Worm (Caenorhabditis elegans) whole organism, mixed stage, embryonic: ENCODE data around the gene nep-12.

Experiments
- M03D4.4 ChIP-seq: sonication (generic microtip); optimal IDR thresholded peaks from 2 replicates; lab custom pipeline; 2017; ENCODE audit warnings: mild to moderate bottlenecking, missing genetic modification characterization, missing compliant biosample characterization
- bed-3 ChIP-seq: fragments of 200-800 bp; sonication (Bioruptor generic); optimal IDR thresholded peaks from 3 replicates; lab custom pipeline; 2018; ENCODE audit warnings: mild to moderate bottlenecking, missing genetic modification characterization, moderate library complexity, missing compliant biosample characterization
- blmp-1 ChIP-seq: fragments of 150-350 bp; optimal IDR thresholded peaks from 2 replicates; lab custom pipeline; 2014; ENCODE audit warnings: missing biosample characterization, missing genetic modification characterization
- ceh-39 ChIP-seq: fragments of 150-350 bp; optimal IDR thresholded peaks from 2 replicates; lab custom pipeline; 2014; ENCODE audit warnings: missing biosample characterization, missing genetic modification characterization
- ceh-43 ChIP-seq: fragments of 200-800 bp; sonication (Bioruptor generic); optimal IDR thresholded peaks from 2 replicates; lab custom pipeline; 2018; ENCODE audit warnings: mild to moderate bottlenecking, missing genetic modification characterization, moderate library complexity, missing compliant biosample characterization
- ceh-83 ChIP-seq: fragments of 200-800 bp; sonication (Bioruptor generic); optimal IDR thresholded peaks from 2 replicates; lab custom pipeline; 2018; ENCODE audit warnings: mild to moderate bottlenecking, missing genetic modification characterization, missing compliant biosample characterization
- drap-1 ChIP-seq: fragments of 200-800 bp; sonication (Bioruptor generic); optimal IDR thresholded peaks from 3 replicates; lab custom pipeline; 2018; ENCODE audit warnings: mild to moderate bottlenecking, missing genetic modification characterization, missing compliant biosample characterization
- elt-1 ChIP-seq: sonication (generic microtip); optimal IDR thresholded peaks from 2 replicates; lab custom pipeline; 2017; ENCODE audit warnings: missing genetic modification characterization, mild to moderate bottlenecking, missing compliant biosample characterization, antibody characterized with exemption, moderate library complexity, borderline replicate concordance; ENCODE audit not compliant: insufficient read depth
- elt-3 ChIP-seq: fragments of 150-350 bp; optimal IDR thresholded peaks from 2 replicates; lab custom pipeline; 2014; ENCODE audit warnings: missing biosample characterization, missing genetic modification characterization
- ham-2 ChIP-seq: fragments of 200-800 bp; sonication (Bioruptor generic); optimal IDR thresholded peaks from 2 replicates; lab custom pipeline; 2018; ENCODE audit warnings: mild to moderate bottlenecking, missing genetic modification characterization, missing compliant biosample characterization
- hlh-1 ChIP-seq: fragments of 150-350 bp; optimal IDR thresholded peaks from 2 replicates; lab custom pipeline; 2014; ENCODE audit warnings: missing biosample characterization, missing genetic modification reagents, missing genetic modification characterization
- lin-13 ChIP-seq: fragments of 150-350 bp; optimal IDR thresholded peaks from 2 replicates; lab custom pipeline; 2014; ENCODE audit warnings: missing biosample characterization, missing genetic modification characterization
- lin-32 ChIP-seq: fragments of 200-800 bp; sonication (Bioruptor generic); optimal IDR thresholded peaks from 2 replicates; lab custom pipeline; 2018; ENCODE audit warnings: mild to moderate bottlenecking, missing genetic modification characterization, missing compliant biosample characterization
- lsy-2 ChIP-seq: fragments of 150-350 bp; optimal IDR thresholded peaks from 2 replicates; lab custom pipeline; 2014; ENCODE audit warnings: missing biosample characterization, missing genetic modification characterization
- mab-5 ChIP-seq: fragments of 150-350 bp; optimal IDR thresholded peaks from 2 replicates; lab custom pipeline; 2014; ENCODE audit warnings: missing biosample characterization, missing genetic modification characterization
- mep-1 ChIP-seq: fragments of 150-350 bp; optimal IDR thresholded peaks from 2 replicates; lab custom pipeline; 2017; ENCODE audit warnings: missing biosample characterization, missing genetic modification reagents, missing genetic modification characterization, inconsistent platforms
- mls-2 ChIP-seq: sonication (generic microtip); optimal IDR thresholded peaks from 2 replicates; lab custom pipeline; 2016; ENCODE audit warnings: mild to moderate bottlenecking, missing genetic modification characterization, moderate library complexity, missing compliant biosample characterization
- nhr-12 ChIP-seq: fragments of 150-350 bp; optimal IDR thresholded peaks from 2 replicates; lab custom pipeline; 2014; ENCODE audit warnings: missing biosample characterization, missing genetic modification characterization
- nhr-2 ChIP-seq: fragments of 150-350 bp; optimal IDR thresholded peaks from 2 replicates; lab custom pipeline; 2014; ENCODE audit warnings: missing biosample characterization, missing genetic modification characterization
- nhr-237 ChIP-seq: fragments of 150-350 bp; optimal IDR thresholded peaks from 2 replicates; lab custom pipeline; 2014; ENCODE audit warnings: missing biosample characterization, missing genetic modification characterization
- nhr-76 ChIP-seq: sonication (generic microtip); optimal IDR thresholded peaks from 2 replicates; lab custom pipeline; 2017; ENCODE audit warnings: missing biosample characterization, missing genetic modification characterization
- pha-4 ChIP-seq: fragments of 150-350 bp; optimal IDR thresholded peaks from 2 replicates; lab custom pipeline; 2018; ENCODE audit warnings: missing biosample characterization, missing genetic modification reagents, missing genetic modification characterization
- sem-2 ChIP-seq: fragments of 200-800 bp; sonication (Bioruptor generic); optimal IDR thresholded peaks from 2 replicates; lab custom pipeline; 2018; ENCODE audit warnings: mild to moderate bottlenecking, missing genetic modification characterization, missing compliant biosample characterization
- snpc-4 ChIP-seq: fragments of 150-350 bp; optimal IDR thresholded peaks from 2 replicates; lab custom pipeline; 2014; ENCODE audit warnings: missing biosample characterization, missing genetic modification characterization
- sptf-1 ChIP-seq: sonication (generic microtip); optimal IDR thresholded peaks from 2 replicates; lab custom pipeline; 2017; ENCODE audit warnings: mild to moderate bottlenecking, missing genetic modification characterization, moderate library complexity, missing compliant biosample characterization
- tbx-8 ChIP-seq: fragments of 200-800 bp; sonication (Bioruptor generic); optimal IDR thresholded peaks from 2 replicates; lab custom pipeline; 2018; ENCODE audit warnings: mild to moderate bottlenecking, missing genetic modification characterization, moderate library complexity, missing compliant biosample characterization
- unc-120 ChIP-seq: sonication (generic microtip); optimal IDR thresholded peaks from 2 replicates; lab custom pipeline; 2017; ENCODE audit warnings: missing genetic modification characterization, missing compliant biosample characterization; ENCODE audit not compliant: poor library complexity, severe bottlenecking
- unc-39 ChIP-seq: fragments of 150-350 bp; optimal IDR thresholded peaks from 2 replicates; lab custom pipeline; 2014; ENCODE audit warnings: missing biosample characterization, missing genetic modification characterization
- unc-62 ChIP-seq: fragments of 150-350 bp; optimal IDR thresholded peaks from 2 replicates; lab custom pipeline; 2014; ENCODE audit warnings: missing biosample characterization, missing genetic modification reagents, missing genetic modification characterization
- zip-8 ChIP-seq: fragments of 150-350 bp; optimal IDR thresholded peaks from 2 replicates; lab custom pipeline; 2014; ENCODE audit warnings: missing biosample characterization, missing genetic modification characterization

The nep-12 gene

ce11 chrII:4775802-4776201 is 8.5 kb downstream of the nep-12 start:
- TF ChIP-seq lin-32, result no peak
- TF ChIP-seq elt-3 (tag; lab: Kevin White, UChicago), result no peak
- TF ChIP-seq sem-2 (GFP tag; lab: Kevin White, UChicago), result no peak
- no peak for TF ChIP-seq hlh-1 (tag; lab: Kevin White, UChicago)
- TF ChIP-seq M03D4.4, result no peak
- no peak for TF ChIP-seq nhr-2
- TF ChIP-seq ceh-39 (tag; lab: Kevin White, UChicago), result no peak
- TF ChIP-seq nhr-76 (tag; lab: Kevin White, UChicago), result no peak

- TF ChIP-seq mab-5 (tag; lab: Kevin White, UChicago) (no peak), drap-1 (GFP tag; lab: Kevin White, UChicago) (no peak), unc-39 (no peak), ham-2 (GFP tag; lab: Kevin White, UChicago) (no peak), unc-120 (no peak), lsy-2 (tag; lab: Kevin White, UChicago) (no peak), zip-8 (tag; lab: Kevin White, UChicago) (no peak), sem-2 (GFP tag; lab: Kevin White, UChicago) (no peak), elt-1 (no peak), lin-13 (tag; lab: Kevin White, UChicago) (no peak), sptf-1 (tag; lab: Kevin White, UChicago) (no peak), nhr-76 (tag; lab: Kevin White, UChicago) (no peak), ceh-43 (GFP tag; lab: Kevin White, UChicago) (no peak)
Observed at ce11 chrII:4773891-4774432, 10.4 kb downstream of the nep-12 start, which contains the start of the genes F26G1.9 and F26G1.10. Gene F26G1.9, minus strand, starts transcription at chrII:4773991. Gene F26G1.10, plus strand, starts transcription at chrII:4774382.

- no peak for TF ChIP-seq unc-62 (GFP tag; lab: Kevin White, UChicago)
- no peak for TF ChIP-seq elt-3 (tag; lab: Kevin White, UChicago)
- no peak for TF ChIP-seq nhr-2
- TF ChIP-seq elt-1, result no peak
Observed at ce11 chrII:4772441-4772840, 11.9 kb downstream of the nep-12 start.

ce11 chrII:4771282-4771681 is 13.1 kb downstream of the nep-12 start, which contains the start of gene F26G1.5:
Gene F26G1.5, minus strand, starts transcription at chrII:4771382.
- TF ChIP-seq elt-1 (no peak), lsy-2 (tag; lab: Kevin White, UChicago) (no peak), unc-39 (no peak), sem-2 (GFP tag; lab: Kevin White, UChicago) (no peak)

ce11 chrII:4769886-4770285 is 14.4 kb downstream of the nep-12 start:
- TF ChIP-seq nhr-237 (tag; lab: Kevin White, UChicago) (no peak), ceh-83 (GFP tag; lab: Kevin White, UChicago) (no peak), mep-1 (no peak), lin-13 (tag; lab: Kevin White, UChicago) (no peak), nhr-76 (tag; lab: Kevin White, UChicago) (no peak), pha-4 (tag; lab: Kevin White, UChicago) (no peak), unc-39 (no peak), blmp-1 (no peak), hlh-1 (tag; lab: Kevin White, UChicago) (no peak), sptf-1 (tag; lab: Kevin White, UChicago) (no peak)
- TF ChIP-seq, all 35 proteins: peak for 0

- no peak for TF ChIP-seq mls-2 (tag; lab: Kevin White, UChicago)
- TF ChIP-seq bed-3 (GFP tag; lab: Kevin White, UChicago), result no peak
- no peak for TF ChIP-seq lsy-2 (tag; lab: Kevin White, UChicago)
- no peak for TF ChIP-seq snpc-4
- no peak for TF ChIP-seq pha-4 (tag; lab: Kevin White, UChicago)
- no peak for TF ChIP-seq unc-120
Observed at ce11 chrII:4769096-4769495, 15.2 kb downstream of the nep-12 start.

ce11 chrII:4767612-4768011 is 16.7 kb downstream of the nep-12 start:
- TF ChIP-seq lsy-2 (tag; lab: Kevin White, UChicago) (no peak), mep-1 (no peak), sem-2 (GFP tag; lab: Kevin White, UChicago) (no peak), drap-1 (GFP tag; lab: Kevin White, UChicago) (no peak), ceh-39 (tag; lab: Kevin White, UChicago) (no peak), nhr-76 (tag; lab: Kevin White, UChicago) (no peak), M03D4.4 (no peak), tbx-8 (no peak), nhr-12 (tag; lab: Kevin White, UChicago) (no peak), lin-13 (tag; lab: Kevin White, UChicago) (no peak), unc-120 (no peak), sptf-1 (tag; lab: Kevin White, UChicago) (no peak), elt-3 (tag; lab: Kevin White, UChicago) (no peak), zip-8 (tag; lab: Kevin White, UChicago) (no peak), ham-2 (GFP tag; lab: Kevin White, UChicago) (no peak), hlh-1 (tag; lab: Kevin White, UChicago) (no peak), lin-32 (no peak), blmp-1 (no peak)
